Fruit fly (Drosophila melanogaster) whole organism, embryonic: ENCODE results near the gene CG43094.

ENCODE experiments used
- CG1024 ChIP-seq: fragments of 200-800 bp; sonication (Bioruptor generic); IDR thresholded peaks from 2 replicates; pipeline ENCODE4 v1.3.6; 2022; ENCODE audit warnings: missing biosample characterization, missing genetic modification characterization
- CG11398 ChIP-seq: fragments of 200-800 bp; sonication (Bioruptor generic); optimal IDR thresholded peaks from 2 replicates; lab custom pipeline; 2016; ENCODE audit warnings: missing biosample characterization, missing genetic modification characterization
- CG12071 ChIP-seq: fragments of 200-800 bp; sonication (Bioruptor generic); optimal IDR thresholded peaks from 3 replicates; lab custom pipeline; 2018; ENCODE audit warnings: missing biosample characterization, mild to moderate bottlenecking, missing genetic modification characterization
- CG13296 ChIP-seq: fragments of 200-800 bp; sonication (Bioruptor generic); optimal IDR thresholded peaks from 3 replicates; lab custom pipeline; 2018; ENCODE audit warnings: missing biosample characterization, mild to moderate bottlenecking, missing genetic modification characterization
- CG13894 ChIP-seq: fragments of 200-800 bp; sonication (Bioruptor generic); optimal IDR thresholded peaks from 3 replicates; lab custom pipeline; 2018; ENCODE audit warnings: missing biosample characterization, mild to moderate bottlenecking, missing genetic modification characterization, moderate library complexity
- CG1792 ChIP-seq: fragments of 200-800 bp; sonication (Bioruptor generic); optimal IDR thresholded peaks from 2 replicates; lab custom pipeline; 2016; ENCODE audit warnings: missing biosample characterization, missing genetic modification characterization
- CG18011 ChIP-seq: fragments of 200-800 bp; sonication (Bioruptor generic); optimal IDR thresholded peaks from 2 replicates; lab custom pipeline; 2017; ENCODE audit warnings: missing biosample characterization, missing genetic modification characterization, mild to moderate bottlenecking, moderate library complexity, missing genotype
- CG2712 ChIP-seq: fragments of 200-800 bp; optimal IDR thresholded peaks from 3 replicates; lab custom pipeline; 2019; ENCODE audit warnings: missing biosample characterization, mild to moderate bottlenecking, missing genetic modification characterization, moderate library complexity
- CG2889 ChIP-seq: fragments of 200-800 bp; sonication (Bioruptor generic); IDR thresholded peaks from 3 replicates; pipeline ENCODE4 v1.3.6; 2022; ENCODE audit warnings: missing biosample characterization, missing genetic modification characterization
- CG30431 ChIP-seq: fragments of 200-800 bp; sonication (Bioruptor generic); optimal IDR thresholded peaks from 2 replicates; lab custom pipeline; 2017; ENCODE audit warnings: missing biosample characterization, missing genetic modification characterization
- CG3065 ChIP-seq: fragments of 200-800 bp; sonication (Bioruptor generic); optimal IDR thresholded peaks from 2 replicates; lab custom pipeline; 2016; ENCODE audit warnings: missing biosample characterization, missing genetic modification characterization
- CG3281 ChIP-seq: fragments of 200-800 bp; sonication (Bioruptor generic); optimal IDR thresholded peaks from 3 replicates; lab custom pipeline; 2017; ENCODE audit warnings: missing biosample characterization, mild to moderate bottlenecking, missing genetic modification characterization
- CG34224 ChIP-seq: fragments of 200-800 bp; sonication (Bioruptor generic); IDR thresholded peaks from 3 replicates; pipeline ENCODE4 v1.3.6; 2022; ENCODE audit warnings: missing biosample characterization, missing genetic modification characterization; ENCODE audit not compliant: partially characterized antibody
- CG3838 ChIP-seq: fragments of 200-800 bp; sonication (Bioruptor generic); optimal IDR thresholded peaks from 3 replicates; lab custom pipeline; 2016; ENCODE audit warnings: missing biosample characterization, missing genetic modification characterization
- CG43689 ChIP-seq: fragments of 200-800 bp; sonication (Bioruptor generic); IDR thresholded peaks from 2 replicates; pipeline ENCODE4 v1.3.6; 2022; ENCODE audit warnings: missing biosample characterization, missing genetic modification characterization
- CG4424 ChIP-seq: fragments of 200-800 bp; sonication (Bioruptor generic); optimal IDR thresholded peaks from 3 replicates; lab custom pipeline; 2016; ENCODE audit warnings: missing biosample characterization, missing genetic modification characterization
- CG6272 ChIP-seq: fragments of 200-800 bp; sonication (Bioruptor generic); IDR thresholded peaks from 2 replicates; pipeline ENCODE4 v1.3.6; 2022; ENCODE audit warnings: missing biosample characterization, missing genetic modification characterization
- CG6654 ChIP-seq: fragments of 200-800 bp; sonication (Bioruptor generic); optimal IDR thresholded peaks from 2 replicates; lab custom pipeline; 2017; ENCODE audit warnings: missing biosample characterization, mild to moderate bottlenecking, missing genetic modification characterization
- CoRest ChIP-seq: fragments of 200-800 bp; sonication (Bioruptor generic); optimal IDR thresholded peaks from 3 replicates; lab custom pipeline; 2018; ENCODE audit warnings: missing biosample characterization, mild to moderate bottlenecking, missing genetic modification characterization, moderate library complexity
- Dfd ChIP-seq, 2 experiments: fragments of >200 bp; optimal IDR thresholded peaks; 2 replicates each; lab custom pipeline; 2017; ENCODE audit warnings: missing biosample characterization in 2 of 2, missing genetic modification characterization in 2 of 2
- Doc2 ChIP-seq: fragments of 200-800 bp; sonication (Bioruptor generic); IDR thresholded peaks from 2 replicates; pipeline ENCODE4 v1.3.6; 2022; ENCODE audit warnings: missing biosample characterization, missing genetic modification characterization
- Dref ChIP-seq: fragments of 200-800 bp; sonication (Bioruptor generic); IDR thresholded peaks from 2 replicates; pipeline ENCODE4 v1.3.6; 2022; ENCODE audit warnings: missing biosample characterization, missing genetic modification characterization
- Gsc ChIP-seq: fragments of 200-800 bp; sonication (Bioruptor generic); IDR thresholded peaks from 2 replicates; pipeline ENCODE4 v1.3.6; 2022; ENCODE audit warnings: missing biosample characterization, missing genetic modification characterization
- HLH54F ChIP-seq: fragments of 200-800 bp; sonication (Bioruptor generic); optimal IDR thresholded peaks from 3 replicates; lab custom pipeline; 2016; ENCODE audit warnings: missing biosample characterization, missing genetic modification characterization
- HLHmδ ChIP-seq: fragments of 200-800 bp; sonication (Bioruptor generic); optimal IDR thresholded peaks from 2 replicates; lab custom pipeline; 2018; ENCODE audit warnings: missing biosample characterization, mild to moderate bottlenecking, missing genetic modification characterization, moderate library complexity
- Jarid2 ChIP-seq: fragments of 200-800 bp; sonication (Bioruptor generic); optimal IDR thresholded peaks from 3 replicates; lab custom pipeline; 2017; ENCODE audit warnings: mild to moderate bottlenecking, missing biosample characterization, missing genetic modification reagents, missing genetic modification characterization
- Kr ChIP-seq: fragments of 200-800 bp; sonication (Bioruptor generic); optimal IDR thresholded peaks from 2 replicates; lab custom pipeline; 2017; ENCODE audit warnings: missing biosample characterization, mild to moderate bottlenecking, missing genetic modification characterization
- Lpt ChIP-seq: fragments of >200 bp; optimal IDR thresholded peaks from 2 replicates; lab custom pipeline; 2018; ENCODE audit warnings: missing biosample characterization, missing genetic modification characterization
- Vsx1 ChIP-seq: fragments of 200-800 bp; sonication (Bioruptor generic); optimal IDR thresholded peaks from 2 replicates; lab custom pipeline; 2017; ENCODE audit warnings: missing biosample characterization, mild to moderate bottlenecking, missing genetic modification characterization, missing genetic modification reagents
- Xrp1 ChIP-seq: fragments of 200-800 bp; sonication (Bioruptor generic); IDR thresholded peaks from 2 replicates; pipeline ENCODE4 v1.3.6; 2022; ENCODE audit warnings: missing biosample characterization, missing genetic modification characterization
- ato ChIP-seq: fragments of 200-800 bp; sonication (Bioruptor generic); IDR thresholded peaks from 2 replicates; pipeline ENCODE4 v1.3.6; 2022; ENCODE audit warnings: missing biosample characterization, missing genetic modification characterization; ENCODE audit not compliant: partially characterized antibody
- az2 ChIP-seq: fragments of 200-800 bp; sonication (Bioruptor generic); optimal IDR thresholded peaks from 3 replicates; lab custom pipeline; 2016; ENCODE audit warnings: missing biosample characterization, missing genetic modification characterization
- bcd ChIP-seq: fragments of 200-800 bp; sonication (Bioruptor generic); optimal IDR thresholded peaks from 2 replicates; lab custom pipeline; 2017; ENCODE audit warnings: missing biosample characterization, mild to moderate bottlenecking, missing genetic modification characterization
- bigmax ChIP-seq: fragments of 200-800 bp; sonication (Bioruptor generic); optimal IDR thresholded peaks from 2 replicates; lab custom pipeline; 2018; ENCODE audit warnings: missing biosample characterization, mild to moderate bottlenecking, missing genetic modification characterization
- ewg ChIP-seq: fragments of 200-800 bp; sonication (Bioruptor generic); optimal IDR thresholded peaks from 3 replicates; lab custom pipeline; 2017; ENCODE audit warnings: mild to moderate bottlenecking, missing biosample characterization, missing genetic modification reagents, missing genetic modification characterization
- nmo ChIP-seq: fragments of 200-800 bp; sonication (Bioruptor generic); optimal IDR thresholded peaks from 2 replicates; lab custom pipeline; 2018; ENCODE audit warnings: missing biosample characterization, mild to moderate bottlenecking, missing genetic modification characterization, moderate library complexity
- prd ChIP-seq, 3 experiments: fragments of >200 bp in 2 of 3; fragments of 200-800 bp in 1 of 3; sonication (Bioruptor generic) in 1 of 3; optimal IDR thresholded peaks in 2 of 3; IDR thresholded peaks in 1 of 3; 2 replicates in 2 of 3; 3 replicates in 1 of 3; pipeline versions ENCODE4 v1.3.6 to Lab custom; 2017 to 2022; ENCODE audit warnings: missing biosample characterization in 1 of 3, missing genetic modification characterization in 1 of 3
- pros ChIP-seq: fragments of 200-800 bp; sonication (Bioruptor generic); optimal IDR thresholded peaks from 3 replicates; lab custom pipeline; 2019; ENCODE audit warnings: missing biosample characterization, mild to moderate bottlenecking, missing genetic modification characterization, moderate library complexity
- schlank ChIP-seq: fragments of 200-800 bp; sonication (Bioruptor generic); optimal IDR thresholded peaks from 2 replicates; lab custom pipeline; 2018; ENCODE audit warnings: missing biosample characterization, mild to moderate bottlenecking, missing genetic modification characterization
- sim ChIP-seq: fragments of 200-800 bp; sonication (Bioruptor generic); IDR thresholded peaks from 2 replicates; pipeline ENCODE4 v1.3.6; 2022; ENCODE audit warnings: missing biosample characterization, missing genetic modification characterization
- sisA ChIP-seq: fragments of 200-800 bp; sonication (Bioruptor generic); IDR thresholded peaks from 2 replicates; pipeline ENCODE4 v1.3.6; 2022; ENCODE audit warnings: missing biosample characterization, missing genetic modification characterization
- sqz ChIP-seq: fragments of 200-800 bp; sonication (Bioruptor generic); optimal IDR thresholded peaks from 3 replicates; lab custom pipeline; 2018; ENCODE audit warnings: missing biosample characterization, mild to moderate bottlenecking, missing genetic modification characterization
- sr ChIP-seq: fragments of 200-800 bp; sonication (Bioruptor generic); IDR thresholded peaks from 3 replicates; pipeline ENCODE4 v1.3.6; 2022; ENCODE audit warnings: missing biosample characterization, missing genetic modification characterization
- tin ChIP-seq: fragments of 200-800 bp; sonication (Bioruptor generic); optimal IDR thresholded peaks from 3 replicates; lab custom pipeline; 2016; ENCODE audit warnings: missing biosample characterization, missing genetic modification characterization
- twi ChIP-seq: fragments of 200-800 bp; optimal IDR thresholded peaks from 2 replicates; lab custom pipeline; 2019; ENCODE audit warnings: missing biosample characterization, mild to moderate bottlenecking, missing genetic modification characterization, moderate library complexity
- usp ChIP-seq: fragments of >200 bp; optimal IDR thresholded peaks from 2 replicates; lab custom pipeline; 2017; ENCODE audit warnings: missing biosample characterization, missing genetic modification characterization
- vnd ChIP-seq: fragments of 200-800 bp; sonication (Bioruptor generic); IDR thresholded peaks from 3 replicates; pipeline ENCODE4 v1.3.6; 2022; ENCODE audit warnings: missing biosample characterization, missing genetic modification characterization; ENCODE audit not compliant: partially characterized antibody
- wek ChIP-seq: fragments of 200-800 bp; sonication (Bioruptor generic); optimal IDR thresholded peaks from 3 replicates; lab custom pipeline; 2018; ENCODE audit warnings: missing biosample characterization, mild to moderate bottlenecking, missing genetic modification characterization, moderate library complexity

CG43094 gene

DNA sequence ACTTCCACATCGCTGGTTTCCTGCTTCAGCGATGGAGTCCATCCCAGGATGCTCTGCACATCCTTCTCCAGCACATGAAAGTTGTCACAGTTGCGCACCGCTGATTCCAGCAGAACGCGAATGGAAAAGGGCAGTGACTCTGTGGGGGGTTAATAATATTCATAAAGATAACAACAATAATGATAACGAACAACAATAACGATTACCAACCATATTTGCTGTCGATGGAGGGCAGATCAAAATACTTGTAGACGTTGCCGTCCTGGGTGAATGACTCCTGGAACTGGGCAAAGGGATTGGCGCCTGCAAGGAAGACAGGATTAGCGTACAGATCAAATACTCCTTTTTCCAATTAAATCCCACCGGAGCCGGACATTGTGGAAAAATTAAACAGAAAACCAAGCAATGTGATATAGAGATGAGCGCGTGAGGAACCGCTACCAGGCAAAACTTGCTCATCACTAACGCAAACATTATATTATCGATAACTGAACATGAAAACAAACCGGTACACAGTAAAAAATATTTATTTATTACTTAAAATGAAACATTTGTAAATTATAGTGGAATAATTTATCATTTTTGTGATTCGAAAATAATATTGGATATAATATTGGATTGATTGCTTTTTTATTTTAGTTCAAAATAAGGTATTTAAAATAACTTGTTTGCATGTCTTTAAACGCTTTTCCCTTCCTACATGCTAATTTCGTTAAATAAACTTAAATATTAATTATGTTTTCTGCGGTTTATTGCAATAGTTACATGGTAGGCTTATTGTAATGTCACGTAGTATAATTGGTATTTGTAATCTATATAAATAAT lies 46.4 kb downstream of the CG43094 start, which contains the start of gene Irp-1A (continued):
- TF ChIP-seq CG4424 (GFP tag; lab: Kevin White, UChicago) = peak; percentile 74
- TF ChIP-seq wek (GFP tag; lab: Kevin White, UChicago) = no peak
- peak; percentile 81 for TF ChIP-seq CG13894 (tag; lab: Kevin White, UChicago)
- no peak for TF ChIP-seq sr (GFP tag; lab: Robert Waterston, UW)
- TF ChIP-seq sqz (GFP tag; lab: Kevin White, UChicago) = peak; percentile 17
- TF ChIP-seq vnd (GFP tag; lab: Robert Waterston, UW) = peak; percentile 74; the same call in 2 of the 3 replicates
- TF ChIP-seq CG13296 = peak; percentile 85
- TF ChIP-seq CG1024 (GFP tag; lab: Robert Waterston, UW) = peak; percentile 38; the same call in 1 of the 2 replicates
- TF ChIP-seq bcd (GFP tag; lab: Kevin White, UChicago) = peak; percentile 55
- peak; percentile 8; the same call in 1 of the 2 replicates for TF ChIP-seq sim (GFP tag; lab: Robert Waterston, UW)
- peak; percentile 41 for TF ChIP-seq ato (GFP tag; lab: Robert Waterston, UW)
- no peak for TF ChIP-seq CG12071 (GFP tag; lab: Kevin White, UChicago)
- peak; percentile 55 for TF ChIP-seq tin (GFP tag; lab: Kevin White, UChicago)
- no peak for TF ChIP-seq Lpt (GFP tag; lab: Kevin White, UChicago)
- peak; percentile 60 for TF ChIP-seq az2 (GFP tag; lab: Kevin White, UChicago)
- TF ChIP-seq CG1792 = peak; percentile 18
- no peak for TF ChIP-seq Jarid2 (GFP tag; lab: Kevin White, UChicago)
- TF ChIP-seq CG3065 = peak; percentile 65
- TF ChIP-seq nmo (GFP tag; lab: Kevin White, UChicago) = peak; percentile 82
- TF ChIP-seq Xrp1 (GFP tag; lab: Robert Waterston, UW) = peak; percentile 76
- TF ChIP-seq HLH54F = peak; percentile 22
- TF ChIP-seq CG2712 (tag; lab: Kevin White, UChicago) = peak; percentile 85
- TF ChIP-seq CG3838 = no peak
- TF ChIP-seq Kr = no peak
- TF ChIP-seq CoRest = peak; percentile 83
- peak; percentile 44 for TF ChIP-seq twi
- TF ChIP-seq prd (optimal IDR thresholded peaks at IDR 0.05; lab: Kevin White, UChicago) = no peak
- peak; percentile 71 for TF ChIP-seq prd (GFP tag; IDR thresholded peaks at IDR 0.05; lab: Robert Waterston, UW)
- TF ChIP-seq schlank (tag; lab: Kevin White, UChicago) = peak; percentile 21
- no peak for TF ChIP-seq Gsc
- TF ChIP-seq CG34224 (GFP tag; lab: Robert Waterston, UW) = peak; percentile 86
- TF ChIP-seq usp (GFP tag; lab: Kevin White, UChicago) = no peak
- TF ChIP-seq CG11398 (GFP tag; lab: Kevin White, UChicago) = no peak
- TF ChIP-seq Dref (GFP tag; lab: Robert Waterston, UW) = peak; percentile 81
- TF ChIP-seq CG6654 (GFP tag; lab: Kevin White, UChicago) = no peak
- no peak for TF ChIP-seq CG43689 (GFP tag; lab: Robert Waterston, UW)
- TF ChIP-seq HLHmδ = no peak
- no peak for TF ChIP-seq Doc2 (GFP tag; lab: Robert Waterston, UW)
- no peak for TF ChIP-seq pros (GFP tag; lab: Kevin White, UChicago)
- peak; percentile 19 for TF ChIP-seq ewg (GFP tag; lab: Kevin White, UChicago)
- peak; percentile 16 for TF ChIP-seq CG18011 (GFP tag; lab: Kevin White, UChicago)
- peak; percentile 57 for TF ChIP-seq Vsx1 (GFP tag; lab: Kevin White, UChicago)
- TF ChIP-seq CG3281 (GFP tag; lab: Kevin White, UChicago) = peak; percentile 76
- no peak for TF ChIP-seq Dfd (GFP tag; optimal IDR thresholded peaks at IDR 0.05; lab: Kevin White, UChicago)
- TF ChIP-seq CG6272 (GFP tag; lab: Robert Waterston, UW) = peak; percentile 61
- no peak for TF ChIP-seq CG2889 (GFP tag; lab: Robert Waterston, UW)
- no peak for TF ChIP-seq bigmax
- TF ChIP-seq CG30431 (GFP tag; lab: Kevin White, UChicago) = no peak
- TF ChIP-seq sisA = peak; percentile 24; the same call in 1 of the 2 replicates
